Worm (Caenorhabditis elegans): ENCODE data around the gene Y51H4A.8.

Y51H4A.8 gene

ce11 chrIV:16551457-16551856 is 26.9 kb downstream of the Y51H4A.8 start:
- TF ChIP-seq K02D7.2 (tag; optimal IDR thresholded peaks at IDR 0.05) (no peak), ceh-34 (tag; optimal IDR thresholded peaks at IDR 0.05) (no peak), ceh-19 (GFP tag; optimal IDR thresholded peaks at IDR 0.05) (no peak)

- no peak for TF ChIP-seq ahr-1 (tag; optimal IDR thresholded peaks at IDR 0.05)
- no peak for TF ChIP-seq ceh-6 (GFP tag; optimal IDR thresholded peaks at IDR 0.05)
- TF ChIP-seq pha-4 (tag; optimal IDR thresholded peaks at IDR 0.05): no peak
- no peak for TF ChIP-seq pag-3 (tag; optimal IDR thresholded peaks at IDR 0.05; ENCODE audit: borderline replicate concordance)
- TF ChIP-seq rnt-1 (tag; optimal IDR thresholded peaks at IDR 0.05): no peak
- no peak for TF ChIP-seq nfya-1 (tag; optimal IDR thresholded peaks at IDR 0.05)
- no peak for TF ChIP-seq lim-6 (tag; optimal IDR thresholded peaks at IDR 0.05)
- no peak for TF ChIP-seq fkh-6 (tag; optimal IDR thresholded peaks at IDR 0.05)
- TF ChIP-seq C38D4.7 (GFP tag; optimal IDR thresholded peaks at IDR 0.05): no peak
- no peak for TF ChIP-seq ceh-2 (tag; optimal IDR thresholded peaks at IDR 0.05)
- no peak for TF ChIP-seq sdc-2 (tag; optimal IDR thresholded peaks at IDR 0.05)
- TF ChIP-seq ceh-34 (tag; optimal IDR thresholded peaks at IDR 0.05): no peak
- TF ChIP-seq hlh-15 (tag; optimal IDR thresholded peaks at IDR 0.05): no peak
- no peak for TF ChIP-seq tbx-2 (tag; optimal IDR thresholded peaks at IDR 0.05)
- no peak for TF ChIP-seq ceh-31 (tag; optimal IDR thresholded peaks at IDR 0.05)
- TF ChIP-seq mec-3 (tag; optimal IDR thresholded peaks at IDR 0.05; ENCODE audit: borderline replicate concordance): no peak
- TF ChIP-seq pros-1 (tag; optimal IDR thresholded peaks at IDR 0.05): no peak
- no peak for TF ChIP-seq ceh-22 (tag; optimal IDR thresholded peaks at IDR 0.05)
These were observed 35.7 kb downstream of the Y51H4A.8 start, which contains the start of gene uroc-1 for ce11 chrIV:16542649-16543048. Gene uroc-1, minus strand, starts transcription at chrIV:16542749.

ce11 chrIV:16540540-16540939 is 37.8 kb downstream of the Y51H4A.8 start:
- TF ChIP-seq fkh-10 (GFP tag; optimal IDR thresholded peaks at IDR 0.05): no peak
- no peak for TF ChIP-seq unc-42 (tag; optimal IDR thresholded peaks at IDR 0.05)
- no peak for TF ChIP-seq ceh-48 (tag; optimal IDR thresholded peaks at IDR 0.05)
- no peak for TF ChIP-seq nhr-232 (tag; optimal IDR thresholded peaks at IDR 0.05)
- no peak for TF ChIP-seq tbx-2 (tag; optimal IDR thresholded peaks at IDR 0.05)
- TF ChIP-seq ceh-14 (tag; optimal IDR thresholded peaks at IDR 0.05): no peak
- TF ChIP-seq ref-2 (tag; optimal IDR thresholded peaks at IDR 0.05): no peak
- TF ChIP-seq pax-1 (tag; optimal IDR thresholded peaks at IDR 0.05): no peak
- no peak for TF ChIP-seq pros-1 (tag; optimal IDR thresholded peaks at IDR 0.05)
- no peak for TF ChIP-seq rnt-1 (tag; optimal IDR thresholded peaks at IDR 0.05)
- TF ChIP-seq unc-3 (GFP tag; conservative IDR thresholded peaks at IDR 0.05): no peak
- TF ChIP-seq unc-3 (tag; optimal IDR thresholded peaks at IDR 0.05): no peak
- TF ChIP-seq ceh-18 (tag; optimal IDR thresholded peaks at IDR 0.05): no peak
- TF ChIP-seq pag-3 (tag; optimal IDR thresholded peaks at IDR 0.05; ENCODE audit: borderline replicate concordance): no peak
- no peak for TF ChIP-seq che-1 (tag; optimal IDR thresholded peaks at IDR 0.05)
- no peak for TF ChIP-seq ceh-2 (tag; optimal IDR thresholded peaks at IDR 0.05)
- TF ChIP-seq dmd-4 (tag; optimal IDR thresholded peaks at IDR 0.05; ENCODE audit: borderline replicate concordance): no peak
- no peak for TF ChIP-seq pha-2 (tag; optimal IDR thresholded peaks at IDR 0.05)
- no peak for TF ChIP-seq ceh-34 (tag; optimal IDR thresholded peaks at IDR 0.05)

- TF ChIP-seq nhr-11 (tag; optimal IDR thresholded peaks at IDR 0.05) (no peak), ets-4 (tag; optimal IDR thresholded peaks at IDR 0.05) (no peak), ref-2 (tag; optimal IDR thresholded peaks at IDR 0.05) (no peak), ceh-19 (GFP tag; optimal IDR thresholded peaks at IDR 0.05) (no peak), eyg-1 (tag; optimal IDR thresholded peaks at IDR 0.05) (no peak), gmeb-2 (tag; optimal IDR thresholded peaks at IDR 0.05) (no peak), unc-42 (tag; optimal IDR thresholded peaks at IDR 0.05) (no peak), ceh-24 (tag; optimal IDR thresholded peaks at IDR 0.05) (no peak), ztf-16 (tag; optimal IDR thresholded peaks at IDR 0.05) (no peak), hlh-13 (GFP tag; optimal IDR thresholded peaks at IDR 0.05) (no peak), odd-2 (tag; optimal IDR thresholded peaks at IDR 0.05) (no peak), elt-2 (tag; optimal IDR thresholded peaks at IDR 0.05) (no peak), ceh-6 (GFP tag; optimal IDR thresholded peaks at IDR 0.05) (no peak)
These were observed 43.4 kb downstream of the Y51H4A.8 start for ce11 chrIV:16534900-16535299.

All from whole organism, late embryonic.